Fruit fly (Drosophila melanogaster): ENCODE results near the gene SWIP.
A peak's percentile ranks its signal among the peaks of the same experiment; 100 is the strongest.

The SWIP gene

DNA sequence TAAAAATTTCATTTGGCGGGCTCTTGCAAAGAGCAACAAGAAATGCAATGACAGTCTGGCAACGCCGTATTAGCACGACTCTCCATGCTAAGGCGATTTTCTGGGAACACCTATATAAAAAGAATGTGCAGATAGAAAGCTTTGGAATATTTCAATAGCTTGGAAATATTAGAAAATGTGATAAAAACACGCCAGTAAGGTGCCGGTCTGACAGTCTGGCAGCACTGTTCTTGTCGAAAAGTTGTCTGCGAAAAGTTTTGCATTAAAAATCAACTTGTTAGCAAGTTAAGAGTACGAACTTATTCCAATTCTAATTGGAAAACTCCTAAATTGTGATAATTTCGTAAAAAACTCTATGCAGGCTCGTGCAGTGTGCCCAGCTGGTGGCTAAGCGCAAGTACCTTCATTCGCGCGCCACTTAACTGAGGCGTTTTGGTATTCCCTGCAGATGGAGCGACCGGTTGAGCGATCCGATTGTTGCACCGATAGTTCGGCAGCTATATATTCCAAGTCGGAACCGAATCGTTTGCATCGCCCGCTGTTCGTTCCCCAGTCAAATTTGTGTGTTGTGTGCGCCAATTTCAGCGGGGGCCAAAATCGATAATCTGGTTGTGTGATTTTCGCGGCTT, 35.5 kb upstream of the SWIP start, which contains the start of gene eas:
TSS of gene eas (plus strand) at position 451 of the 629 bp plus-strand sequence.
- peak; percentile 35 for TF ChIP-seq CG33213 (GFP tag; optimal IDR thresholded peaks at IDR 0.05)
- TF ChIP-seq Doc3 (GFP tag; IDR thresholded peaks at IDR 0.05; ENCODE audit: partially characterized antibody) = peak; percentile 54; the same call in 2 of the 3 replicates
- peak; percentile 53; the same call in 2 of the 3 replicates for TF ChIP-seq CG11456 (GFP tag; IDR thresholded peaks at IDR 0.05)
- TF ChIP-seq Hmr (GFP tag; optimal IDR thresholded peaks at IDR 0.05) = peak; percentile 25
- peak; percentile 65 for TF ChIP-seq Deaf1 (tag; optimal IDR thresholded peaks at IDR 0.05)
- no peak for TF ChIP-seq Tbp (GFP tag; optimal IDR thresholded peaks at IDR 0.05)
- TF ChIP-seq insv (GFP tag; optimal IDR thresholded peaks at IDR 0.05) = peak; percentile 24 to 92
- peak; percentile 96 for TF ChIP-seq gfzf (GFP tag; optimal IDR thresholded peaks at IDR 0.05)
- TF ChIP-seq CG17359 (tag; optimal IDR thresholded peaks at IDR 0.05) = no peak
- no peak for TF ChIP-seq zfh2 (GFP tag; optimal IDR thresholded peaks at IDR 0.05)
- TF ChIP-seq knrl (GFP tag; IDR thresholded peaks at IDR 0.05; ENCODE audit: partially characterized antibody) = peak; percentile 66
- TF ChIP-seq CTCF (GFP tag; optimal IDR thresholded peaks at IDR 0.05) = peak; percentile 51
- TF ChIP-seq chinmo (GFP tag; IDR thresholded peaks at IDR 0.05; ENCODE audit: partially characterized antibody) = peak; percentile 83; the same call in 3 of the 4 replicates
- no peak for TF ChIP-seq CG1024 (GFP tag; IDR thresholded peaks at IDR 0.05)
- TF ChIP-seq sd (tag; optimal IDR thresholded peaks at IDR 0.05) = peak; percentile 10
- TF ChIP-seq Ptx1 (GFP tag; IDR thresholded peaks at IDR 0.05) = peak; percentile 24; the same call in 1 of the 2 replicates
- peak; percentile 64 for TF ChIP-seq Dll (GFP tag; IDR thresholded peaks at IDR 0.05; ENCODE audit: partially characterized antibody)
- peak; percentile 31 for TF ChIP-seq Side (GFP tag; optimal IDR thresholded peaks at IDR 0.05)
- TF ChIP-seq sqz (GFP tag; optimal IDR thresholded peaks at IDR 0.05) = no peak
- TF ChIP-seq p53 (GFP tag; optimal IDR thresholded peaks at IDR 0.05) = peak; percentile 44
- peak; percentile 59 for TF ChIP-seq Dref (GFP tag; IDR thresholded peaks at IDR 0.05)
- TF ChIP-seq ssp (GFP tag; IDR thresholded peaks at IDR 0.05) = peak; percentile 50; the same call in 1 of the 2 replicates
- TF ChIP-seq CG8290 (GFP tag; optimal IDR thresholded peaks at IDR 0.05) = peak; percentile 63
- peak; percentile 44 to 74 for TF ChIP-seq CG8290 (tag; optimal IDR thresholded peaks at IDR 0.05)
- peak; percentile 37; the same call in 1 of the 2 replicates for TF ChIP-seq CG3847 (GFP tag; IDR thresholded peaks at IDR 0.05)
- peak; percentile 27 for TF ChIP-seq disco-r (GFP tag; optimal IDR thresholded peaks at IDR 0.05)
- TF ChIP-seq Optix (GFP tag; IDR thresholded peaks at IDR 0.05) = no peak
- TF ChIP-seq CG34224 (GFP tag; IDR thresholded peaks at IDR 0.05; ENCODE audit: partially characterized antibody) = peak; percentile 70
- TF ChIP-seq CG9932 (GFP tag; IDR thresholded peaks at IDR 0.05) = peak; percentile 56
- no peak for TF ChIP-seq crol (GFP tag; IDR thresholded peaks at IDR 0.05)
- 0 out of 2 replicates have a peak, but pooled peaks have one; percentile 21 for TF ChIP-seq CG9215 (GFP tag; IDR thresholded peaks at IDR 0.05)
- peak; percentile 56; the same call in 1 of the 2 replicates for TF ChIP-seq tna (GFP tag; IDR thresholded peaks at IDR 0.05; ENCODE audit: partially characterized antibody)
- TF ChIP-seq CG3995 (GFP tag; optimal IDR thresholded peaks at IDR 0.05) = peak; percentile 67
- TF ChIP-seq fd64A (GFP tag; optimal IDR thresholded peaks at IDR 0.05) = no peak
- TF ChIP-seq HLHmδ (GFP tag; optimal IDR thresholded peaks at IDR 0.05) = peak; percentile 42
- peak; percentile 63 for TF ChIP-seq CG1603 (tag; optimal IDR thresholded peaks at IDR 0.05)
- TF ChIP-seq Max (GFP tag; optimal IDR thresholded peaks at IDR 0.05) = peak; percentile 19
- peak; percentile 3 to 43 for TF ChIP-seq Pdp1 (GFP tag; optimal IDR thresholded peaks at IDR 0.05)
- peak; percentile 30 for TF ChIP-seq CG2120 (GFP tag; optimal IDR thresholded peaks at IDR 0.05)
- 0 out of 3 replicates have a peak, but pooled peaks have one; percentile 31 for TF ChIP-seq Dbx (GFP tag; IDR thresholded peaks at IDR 0.05)
- peak; percentile 41; the same call in 1 of the 2 replicates for TF ChIP-seq sna (GFP tag; IDR thresholded peaks at IDR 0.05; ENCODE audit: partially characterized antibody)
- peak; percentile 12 for TF ChIP-seq CG4617 (GFP tag; optimal IDR thresholded peaks at IDR 0.05; ENCODE audit: borderline replicate concordance)
- no peak for TF ChIP-seq CG18619 (GFP tag; optimal IDR thresholded peaks at IDR 0.05)
- peak; percentile 81 for TF ChIP-seq E2f2 (GFP tag; IDR thresholded peaks at IDR 0.05)
- TF ChIP-seq otp (GFP tag; IDR thresholded peaks at IDR 0.05) = 0 out of 3 replicates have a peak, but pooled peaks have one; percentile 14
- TF ChIP-seq Lhr (GFP tag; optimal IDR thresholded peaks at IDR 0.05) = peak; percentile 63
- TF ChIP-seq CG6175 (GFP tag; IDR thresholded peaks at IDR 0.05) = 0 out of 3 replicates have a peak, but pooled peaks have one; percentile 36
- no peak for TF ChIP-seq vvl (GFP tag; IDR thresholded peaks at IDR 0.05)
- TF ChIP-seq Atf3 (GFP tag; optimal IDR thresholded peaks at IDR 0.05) = no peak
- TF ChIP-seq chn (GFP tag; optimal IDR thresholded peaks at IDR 0.05) = peak; percentile 27
